Worm (Caenorhabditis elegans) whole organism, young adult: ENCODE results near the gene T23B12.11.

ENCODE experiments used
- F22D6.2 ChIP-seq: sonication (generic microtip); optimal IDR thresholded peaks from 2 replicates; lab custom pipeline; 2016; ENCODE audit warnings: mild to moderate bottlenecking, missing genetic modification characterization, missing compliant biosample characterization
- F55B11.4 ChIP-seq: sonication (generic microtip); optimal IDR thresholded peaks from 2 replicates; lab custom pipeline; 2016; ENCODE audit warnings: missing compliant biosample characterization, missing genetic modification characterization, borderline replicate concordance; ENCODE audit not compliant: insufficient read depth
- F57A8.1 ChIP-seq: fragments of 200-800 bp; sonication (Bioruptor generic); optimal IDR thresholded peaks from 2 replicates; lab custom pipeline; 2018; ENCODE audit warnings: mild to moderate bottlenecking, missing genetic modification characterization, moderate library complexity, missing compliant biosample characterization
- Y95B8A.8 ChIP-seq: fragments of 200-800 bp; sonication (Bioruptor generic); IDR thresholded peaks from 2 replicates; pipeline ENCODE4 v1.3.6; 2022; ENCODE audit warnings: missing genetic modification reagents, missing genetic modification characterization, missing compliant biosample characterization
- aptf-3 ChIP-seq: fragments of 200-800 bp; sonication (Bioruptor generic); IDR thresholded peaks from 2 replicates; pipeline ENCODE4 v1.3.6; 2022; ENCODE audit warnings: missing genetic modification characterization, missing compliant biosample characterization
- chd-7 ChIP-seq: sonication (generic microtip); optimal IDR thresholded peaks from 2 replicates; lab custom pipeline; 2016; ENCODE audit warnings: mild to moderate bottlenecking, missing genetic modification characterization, moderate library complexity, missing compliant biosample characterization
- hlh-12 ChIP-seq: sonication (generic microtip); optimal IDR thresholded peaks from 2 replicates; lab custom pipeline; 2016; ENCODE audit warnings: missing genetic modification characterization, missing compliant biosample characterization
- nhr-90 ChIP-seq: sonication (generic microtip); optimal IDR thresholded peaks from 2 replicates; lab custom pipeline; 2016; ENCODE audit warnings: missing genotype, mild to moderate bottlenecking, missing genetic modification characterization, missing compliant biosample characterization
- rpc-1 ChIP-seq, 2 experiments: fragments of 150-350 bp in 1 of 2; sonication (generic microtip) in 1 of 2; optimal IDR thresholded peaks; 2 replicates each; lab custom pipeline; 2014 to 2018; ENCODE audit warnings: missing biosample characterization in 1 of 2, missing genetic modification characterization in 1 of 2, missing genetic modification reagents in 1 of 2, missing genotype in 1 of 2

- no peak for TF ChIP-seq Y95B8A.8 (GFP tag; lab: Robert Waterston, UW)
- no peak for TF ChIP-seq F22D6.2 (tag; lab: Kevin White, UChicago)
- TF ChIP-seq hlh-12 (tag; lab: Kevin White, UChicago), result no peak
- TF ChIP-seq F55B11.4 (tag; lab: Kevin White, UChicago), result no peak
- TF ChIP-seq chd-7 (tag; lab: Kevin White, UChicago), result no peak
- TF ChIP-seq rpc-1 (optimal IDR thresholded peaks at IDR 0.05; lab: Kevin White, UChicago), result no peak
- no peak for TF ChIP-seq rpc-1 (tag; optimal IDR thresholded peaks at IDR 0.05; lab: Kevin White, UChicago)
- no peak for TF ChIP-seq nhr-90 (tag; lab: Kevin White, UChicago)
- no peak for TF ChIP-seq F57A8.1
- TF ChIP-seq aptf-3 (GFP tag; lab: Robert Waterston, UW), result no peak
Observed at ce11 chrV:8435292-8435691, 19.9 kb upstream of the T23B12.11 start.
